Fruit fly (Drosophila melanogaster) whole organism, embryonic: ENCODE measurements around the gene kel.

Source experiments
- CG2678 ChIP-seq: fragments of 200-800 bp; sonication (Bioruptor generic); optimal IDR thresholded peaks from 3 replicates; lab custom pipeline; 2019; ENCODE audit warnings: missing biosample characterization, mild to moderate bottlenecking, missing genetic modification characterization, moderate library complexity
- Fer2 ChIP-seq: fragments of 200-800 bp; sonication (Bioruptor generic); optimal IDR thresholded peaks from 2 replicates; lab custom pipeline; 2018; ENCODE audit warnings: missing biosample characterization, mild to moderate bottlenecking, missing genetic modification characterization, moderate library complexity
- Gug ChIP-seq: fragments of 200-800 bp; sonication (Bioruptor generic); IDR thresholded peaks from 4 replicates; pipeline ENCODE4 v1.3.6; 2022; ENCODE audit warnings: missing biosample characterization, missing genetic modification characterization
- Meics ChIP-seq: fragments of 200-800 bp; sonication (Bioruptor generic); optimal IDR thresholded peaks from 2 replicates; lab custom pipeline; 2017; ENCODE audit warnings: missing biosample characterization, mild to moderate bottlenecking, missing genetic modification characterization
- Opbp ChIP-seq: fragments of 200-800 bp; sonication (Bioruptor generic); IDR thresholded peaks from 3 replicates; pipeline ENCODE4 v1.3.6; 2022; ENCODE audit warnings: missing biosample characterization, missing genetic modification characterization; ENCODE audit not compliant: partially characterized antibody
- bbx ChIP-seq: fragments of 200-800 bp; sonication (Bioruptor generic); IDR thresholded peaks from 2 replicates; pipeline ENCODE4 v1.3.6; 2022; ENCODE audit warnings: missing biosample characterization, missing genetic modification characterization; ENCODE audit not compliant: partially characterized antibody
- cas ChIP-seq: fragments of 200-800 bp; sonication (Bioruptor generic); IDR thresholded peaks from 2 replicates; pipeline ENCODE4 v1.3.6; 2022; ENCODE audit warnings: missing biosample characterization, missing genetic modification characterization
- fru ChIP-seq: fragments of >200 bp; optimal IDR thresholded peaks from 2 replicates; lab custom pipeline; 2017
- maf-S ChIP-seq: fragments of 200-800 bp; sonication (Bioruptor generic); optimal IDR thresholded peaks from 2 replicates; lab custom pipeline; 2016; ENCODE audit warnings: missing biosample characterization, missing genetic modification characterization
- otp ChIP-seq: fragments of 200-800 bp; sonication (Bioruptor generic); IDR thresholded peaks from 3 replicates; pipeline ENCODE4, ENCODE4 v1.3.6; 2022; ENCODE audit warnings: missing biosample characterization, missing genetic modification characterization
- psq ChIP-seq: fragments of 200-800 bp; sonication (Bioruptor generic); optimal IDR thresholded peaks from 2 replicates; lab custom pipeline; 2017; ENCODE audit warnings: missing biosample characterization, missing genetic modification characterization

dm6 chr2L:18155877-18156276 is 18.0 kb upstream of the kel start, which contains the start of gene CG5783:
- TF ChIP-seq psq (GFP tag; lab: Kevin White, UChicago), result no peak
- TF ChIP-seq Fer2 (tag; lab: Kevin White, UChicago), result no peak
- TF ChIP-seq Meics (GFP tag; lab: Kevin White, UChicago), result no peak
- TF ChIP-seq Gug (GFP tag; lab: Robert Waterston, UW), result no peak
- TF ChIP-seq maf-S, result no peak
- no peak for TF ChIP-seq cas
- TF ChIP-seq CG2678 (tag; lab: Kevin White, UChicago), result no peak
- TF ChIP-seq Opbp (GFP tag; lab: Robert Waterston, UW), result no peak
- no peak for TF ChIP-seq fru (lab: Kevin White, UChicago)
- no peak for TF ChIP-seq bbx (GFP tag; lab: Robert Waterston, UW)
- TF ChIP-seq otp (GFP tag; lab: Robert Waterston, UW), result no peak
